Worm (Caenorhabditis elegans) whole organism, L4 larva: ENCODE data around the gene dhhc-13.

Experiments used
- T20F7.1 ChIP-seq: fragments of 200-800 bp; sonication (Bioruptor generic); optimal IDR thresholded peaks from 2 replicates; lab custom pipeline; 2018; ENCODE audit warnings: mild to moderate bottlenecking, missing genetic modification characterization, missing compliant biosample characterization
- Y75B8A.6 ChIP-seq: fragments of 200-800 bp; sonication (Bioruptor generic); IDR thresholded peaks from 2 replicates; pipeline ENCODE4 v1.3.6; 2022; ENCODE audit warnings: missing genetic modification reagents, missing genetic modification characterization, missing compliant biosample characterization
- daf-12 ChIP-seq: fragments of 150-350 bp; optimal IDR thresholded peaks from 2 replicates; lab custom pipeline; 2014; ENCODE audit warnings: missing biosample characterization, missing genetic modification reagents, missing genetic modification characterization
- dve-1 ChIP-seq: sonication (generic microtip); optimal IDR thresholded peaks from 2 replicates; lab custom pipeline; 2017; ENCODE audit warnings: antibody characterized with exemption, mild to moderate bottlenecking, missing genetic modification characterization, missing compliant biosample characterization; ENCODE audit not compliant: insufficient read depth
- lin-13 ChIP-seq: fragments of 150-350 bp; optimal IDR thresholded peaks from 2 replicates; lab custom pipeline; 2014; ENCODE audit warnings: missing biosample characterization, missing genetic modification reagents, missing genetic modification characterization
- lin-15B ChIP-seq: fragments of 150-350 bp; sonication (generic microtip); optimal IDR thresholded peaks from 3 replicates; lab custom pipeline; 2014; ENCODE audit warnings: missing biosample characterization, missing genetic modification characterization
- nhr-102 ChIP-seq: sonication (generic microtip); optimal IDR thresholded peaks from 2 replicates; lab custom pipeline; 2016; ENCODE audit warnings: mild to moderate bottlenecking, missing genetic modification characterization, moderate library complexity, missing compliant biosample characterization
- nhr-237 ChIP-seq: sonication (generic microtip); optimal IDR thresholded peaks from 2 replicates; lab custom pipeline; 2017; ENCODE audit warnings: missing biosample characterization, missing genetic modification characterization
- nhr-76 ChIP-seq: fragments of 150-350 bp; optimal IDR thresholded peaks from 2 replicates; lab custom pipeline; 2014; ENCODE audit warnings: missing biosample characterization, missing genetic modification characterization
- snpc-4 ChIP-seq: fragments of 150-350 bp; optimal IDR thresholded peaks from 2 replicates; lab custom pipeline; 2014; ENCODE audit warnings: missing biosample characterization, missing genetic modification characterization
- unc-39 ChIP-seq: sonication (generic microtip); optimal IDR thresholded peaks from 2 replicates; lab custom pipeline; 2017; ENCODE audit warnings: missing biosample characterization, missing genetic modification characterization

ce11 chrIV:5885180-5885887, 31.8 kb upstream of the dhhc-13 start, which contains the start of gene glf-1:
- TF ChIP-seq nhr-237 (tag; lab: Kevin White, UChicago): no peak
- no peak for TF ChIP-seq dve-1 (tag; lab: Kevin White, UChicago)
- no peak for TF ChIP-seq lin-15B
- no peak for TF ChIP-seq lin-13 (GFP tag; lab: Kevin White, UChicago)
- no peak for TF ChIP-seq nhr-76 (tag; lab: Kevin White, UChicago)
- no peak for TF ChIP-seq nhr-102 (tag; lab: Kevin White, UChicago)
- no peak for TF ChIP-seq daf-12 (tag; lab: Kevin White, UChicago)
- TF ChIP-seq Y75B8A.6: no peak
- no peak for TF ChIP-seq snpc-4 (tag; lab: Kevin White, UChicago)
- no peak for TF ChIP-seq T20F7.1 (GFP tag; lab: Kevin White, UChicago)
- TF ChIP-seq unc-39 (tag; lab: Kevin White, UChicago): no peak
